Worm (Caenorhabditis elegans): Measurements from ENCODE around the gene psme-3.
A peak's percentile ranks its signal among the peaks of the same experiment; 100 is the strongest.

Gene psme-3

DNA sequence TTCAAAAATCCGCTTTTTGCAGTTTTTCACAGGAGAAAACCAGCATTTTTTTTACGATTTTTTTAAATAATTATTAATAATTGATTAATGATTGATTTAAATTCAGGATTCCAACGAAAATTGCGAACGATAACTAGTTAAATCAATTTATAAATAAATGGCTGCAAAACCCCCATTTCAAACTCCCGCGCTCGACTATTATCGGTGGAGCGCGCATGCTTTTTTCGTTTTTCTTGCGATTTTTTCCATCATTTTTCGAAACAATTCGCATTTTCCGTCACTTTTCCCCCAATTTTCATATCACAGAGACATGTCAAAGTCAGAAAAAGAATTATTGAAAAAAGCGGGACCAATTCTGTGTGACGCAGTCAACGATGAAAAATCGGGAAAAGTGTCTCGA, 2.3 kb upstream of the psme-3 start, which contains the start of gene Y66D12A.10:
Gene Y66D12A.10, plus strand, starts transcription at position 273 of the 400 bp plus-strand sequence.
- TF ChIP-seq blmp-1 (tag; optimal IDR thresholded peaks at IDR 0.05; ENCODE audit: insufficient read depth) = no peak
- TF ChIP-seq nhr-237 (tag; optimal IDR thresholded peaks at IDR 0.05) = no peak
- TF ChIP-seq nhr-10 (tag; optimal IDR thresholded peaks at IDR 0.05) = no peak
- no peak for TF ChIP-seq sem-4 (tag; optimal IDR thresholded peaks at IDR 0.05)
- no peak for TF ChIP-seq aly-2 (tag; optimal IDR thresholded peaks at IDR 0.05)
- TF ChIP-seq snpc-4 (tag; optimal IDR thresholded peaks at IDR 0.05) = no peak
- no peak for TF ChIP-seq egl-27 (tag; optimal IDR thresholded peaks at IDR 0.05)
- TF ChIP-seq lin-13 (GFP tag; optimal IDR thresholded peaks at IDR 0.05) = peak; percentile 22
- TF ChIP-seq sma-9 (GFP tag; optimal IDR thresholded peaks at IDR 0.05) = no peak
- TF ChIP-seq sma-9 (tag; optimal IDR thresholded peaks at IDR 0.05) = no peak
- no peak for TF ChIP-seq ceh-82 (tag; optimal IDR thresholded peaks at IDR 0.05)
- no peak for TF ChIP-seq alr-1 (tag; optimal IDR thresholded peaks at IDR 0.05)
- no peak for TF ChIP-seq peb-1 (tag; optimal IDR thresholded peaks at IDR 0.05)
- no peak for TF ChIP-seq skn-1 (tag; optimal IDR thresholded peaks at IDR 0.05)
- TF ChIP-seq ztf-1 (GFP tag; conservative IDR thresholded peaks at IDR 0.05) = no peak
- TF ChIP-seq nhr-21 (tag; optimal IDR thresholded peaks at IDR 0.05) = no peak
- TF ChIP-seq crh-2 (tag; optimal IDR thresholded peaks at IDR 0.05) = no peak
- no peak for TF ChIP-seq mbf-1 (tag; optimal IDR thresholded peaks at IDR 0.05)
- no peak for TF ChIP-seq dmd-4 (tag; optimal IDR thresholded peaks at IDR 0.05)
- no peak for TF ChIP-seq lin-11 (tag; optimal IDR thresholded peaks at IDR 0.05)
- TF ChIP-seq unc-55 (GFP tag; optimal IDR thresholded peaks at IDR 0.05) = peak; percentile 62
- TF ChIP-seq lsy-2 (tag; optimal IDR thresholded peaks at IDR 0.05) = peak in 1 of 2 experiments; percentile 54
- no peak for TF ChIP-seq zag-1 (tag; optimal IDR thresholded peaks at IDR 0.05)
- TF ChIP-seq nhr-77 (tag; optimal IDR thresholded peaks at IDR 0.05) = no peak
- no peak for TF ChIP-seq nhr-23 (tag; optimal IDR thresholded peaks at IDR 0.05)
- peak; percentile 52 for TF ChIP-seq C34F6.9 (tag; optimal IDR thresholded peaks at IDR 0.05)
- TF ChIP-seq sma-3 (GFP tag; optimal IDR thresholded peaks at IDR 0.05) = no peak
- TF ChIP-seq fos-1 (tag; optimal IDR thresholded peaks at IDR 0.05) = no peak
- TF ChIP-seq ZK546.5 (tag; optimal IDR thresholded peaks at IDR 0.05) = no peak
- peak; percentile 96 for TF ChIP-seq gmeb-1 (tag; optimal IDR thresholded peaks at IDR 0.05)
- no peak for TF ChIP-seq mdl-1 (tag; optimal IDR thresholded peaks at IDR 0.05)
- TF ChIP-seq nhr-12 (tag; optimal IDR thresholded peaks at IDR 0.05) = no peak
- no peak for TF ChIP-seq Y55F3AM.14 (GFP tag; optimal IDR thresholded peaks at IDR 0.05)
- no peak for TF ChIP-seq nhr-6 (tag; optimal IDR thresholded peaks at IDR 0.05)
- no peak for TF ChIP-seq elt-3 (tag; optimal IDR thresholded peaks at IDR 0.05)
- TF ChIP-seq mab-5 (tag; optimal IDR thresholded peaks at IDR 0.05) = no peak
- no peak for TF ChIP-seq nhr-11 (tag; optimal IDR thresholded peaks at IDR 0.05)
- TF ChIP-seq ama-1 (optimal IDR thresholded peaks at IDR 0.05) = no peak
- no peak for TF ChIP-seq unc-62 (GFP tag; optimal IDR thresholded peaks at IDR 0.05)
- no peak for TF ChIP-seq nhr-25 (tag; optimal IDR thresholded peaks at IDR 0.05)
- no peak for TF ChIP-seq unc-39 (tag; optimal IDR thresholded peaks at IDR 0.05)
- TF ChIP-seq nhr-129 (tag; optimal IDR thresholded peaks at IDR 0.05) = peak; percentile 34
- no peak for TF ChIP-seq R02D3.7 (tag; optimal IDR thresholded peaks at IDR 0.05)
- TF ChIP-seq ztf-4 (tag; optimal IDR thresholded peaks at IDR 0.05) = no peak
- no peak for TF ChIP-seq ztf-11 (tag; optimal IDR thresholded peaks at IDR 0.05)
- TF ChIP-seq lin-39 (tag; optimal IDR thresholded peaks at IDR 0.05) = no peak
- no peak for TF ChIP-seq F13H6.1 (tag; optimal IDR thresholded peaks at IDR 0.05)
- TF ChIP-seq ceh-16 (tag; optimal IDR thresholded peaks at IDR 0.05) = no peak
- TF ChIP-seq elt-1 (tag; optimal IDR thresholded peaks at IDR 0.05) = no peak
